Fruit fly (Drosophila melanogaster) Kc167 (cell line): ENCODE results near the gene CG34148.

Experiments used
- Myc ChIP-seq: fragments of >200 bp; optimal IDR thresholded peaks from 2 replicates; lab custom pipeline; 2017; ENCODE audit warnings: missing external identifiers
- Sin3A ChIP-seq: fragments of >200 bp; optimal IDR thresholded peaks from 2 replicates; lab custom pipeline; 2018; ENCODE audit warnings: missing external identifiers
- h ChIP-seq: fragments of >200 bp; optimal IDR thresholded peaks from 3 replicates; lab custom pipeline; 2018; ENCODE audit warnings: missing external identifiers
- psq ChIP-seq: fragments of >200 bp; optimal IDR thresholded peaks from 2 replicates; lab custom pipeline; 2017; ENCODE audit warnings: missing external identifiers
- ttk ChIP-seq: sonication (Bioruptor generic); optimal IDR thresholded peaks from 2 replicates; lab custom pipeline; 2017; ENCODE audit warnings: missing external identifiers

dm6 chr3R:21880510-21880909, 2.0 kb upstream of the CG34148 start, which contains the start of gene CG31465:
- TF ChIP-seq Myc (lab: Kevin White, UChicago) (no peak), h (lab: Kevin White, UChicago) (no peak), ttk (no peak), Sin3A (lab: Kevin White, UChicago) (no peak), psq (lab: Kevin White, UChicago) (no peak)
